Worm (Caenorhabditis elegans) whole organism, L3 larva: ENCODE results near the gene vdac-1.

ENCODE experiments used
- ZK546.5 ChIP-seq: sonication (generic microtip); optimal IDR thresholded peaks from 2 replicates; lab custom pipeline; 2017; ENCODE audit warnings: missing biosample characterization, missing genetic modification characterization
- ama-1 ChIP-seq: fragments of 150-350 bp; optimal IDR thresholded peaks from 2 replicates; lab custom pipeline; 2018
- daf-12 ChIP-seq: fragments of 150-350 bp; optimal IDR thresholded peaks from 2 replicates; lab custom pipeline; 2014; ENCODE audit warnings: missing biosample characterization, missing genetic modification reagents, missing genetic modification characterization
- lin-39 ChIP-seq: fragments of 150-350 bp; optimal IDR thresholded peaks from 2 replicates; lab custom pipeline; 2018; ENCODE audit warnings: missing biosample characterization, missing genetic modification reagents, missing genetic modification characterization
- mdl-1 ChIP-seq: fragments of 150-350 bp; optimal IDR thresholded peaks from 2 replicates; lab custom pipeline; 2014; ENCODE audit warnings: missing biosample characterization, missing genetic modification characterization
- nhr-25 ChIP-seq: sonication (generic microtip); optimal IDR thresholded peaks from 2 replicates; lab custom pipeline; 2017; ENCODE audit warnings: missing biosample characterization, missing genetic modification characterization
- nhr-77 ChIP-seq: fragments of 150-350 bp; optimal IDR thresholded peaks from 2 replicates; lab custom pipeline; 2014; ENCODE audit warnings: missing biosample characterization, missing genetic modification characterization
- pqm-1 ChIP-seq: fragments of 150-350 bp; optimal IDR thresholded peaks from 2 replicates; lab custom pipeline; 2017; ENCODE audit warnings: missing biosample characterization, missing genetic modification characterization, inconsistent platforms
- unc-39 ChIP-seq: sonication (generic microtip); optimal IDR thresholded peaks from 4 replicates; lab custom pipeline; 2017; ENCODE audit warnings: missing biosample characterization, missing genetic modification characterization
- unc-62 ChIP-seq: fragments of 150-350 bp; sonication (generic microtip); optimal IDR thresholded peaks from 4 replicates; lab custom pipeline; 2014; ENCODE audit warnings: missing biosample characterization, missing genetic modification reagents, missing genetic modification characterization

DNA sequence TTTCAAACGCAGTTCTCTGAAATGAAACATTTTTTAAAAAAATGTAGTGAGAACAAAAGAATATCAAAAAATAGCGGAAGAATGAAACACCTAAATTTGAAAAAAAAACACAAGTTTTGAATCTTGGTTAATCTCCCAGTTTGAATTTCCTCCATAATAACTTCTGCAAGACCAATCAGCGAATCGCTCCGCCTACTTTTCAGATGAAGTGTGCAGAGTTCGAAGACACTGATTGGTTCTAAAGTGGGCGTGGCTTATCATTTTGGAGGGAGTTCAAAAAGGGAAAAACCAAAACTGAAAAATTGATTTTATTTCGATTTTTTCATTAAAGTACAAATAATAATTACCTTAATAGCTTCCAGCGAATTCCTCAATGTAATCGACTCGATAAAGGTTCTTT, 3.1 kb upstream of the vdac-1 start:
- TF ChIP-seq pqm-1 (tag; lab: Kevin White, UChicago) (no peak), lin-39 (tag; lab: Kevin White, UChicago) (no peak), nhr-77 (tag; lab: Kevin White, UChicago) (no peak), ama-1 (lab: Kevin White, UChicago) (no peak), daf-12 (no peak), unc-39 (tag; lab: Kevin White, UChicago) (no peak), nhr-25 (no peak), ZK546.5 (no peak), unc-62 (no peak), mdl-1 (no peak)
